Fruit fly (Drosophila melanogaster) whole organism: ENCODE results near the gene Pde1c.

Experiments
- CG8478 ChIP-seq: fragments of >200 bp; optimal IDR thresholded peaks from 2 replicates; lab custom pipeline; 2018; ENCODE audit warnings: inconsistent platforms
- Dll ChIP-seq: fragments of >200 bp; optimal IDR thresholded peaks from 2 replicates; lab custom pipeline; 2017
- EcR ChIP-seq, 2 experiments: fragments of >200 bp; optimal IDR thresholded peaks; 2 replicates each; lab custom pipeline; 2017; ENCODE audit warnings: missing biosample characterization in 2 of 2, missing genetic modification characterization in 2 of 2, missing genetic modification reagents in 2 of 2
- pan ChIP-seq: fragments of >200 bp; optimal IDR thresholded peaks from 2 replicates; lab custom pipeline; 2017
- psq ChIP-seq: fragments of >200 bp; optimal IDR thresholded peaks from 2 replicates; lab custom pipeline; 2017

DNA sequence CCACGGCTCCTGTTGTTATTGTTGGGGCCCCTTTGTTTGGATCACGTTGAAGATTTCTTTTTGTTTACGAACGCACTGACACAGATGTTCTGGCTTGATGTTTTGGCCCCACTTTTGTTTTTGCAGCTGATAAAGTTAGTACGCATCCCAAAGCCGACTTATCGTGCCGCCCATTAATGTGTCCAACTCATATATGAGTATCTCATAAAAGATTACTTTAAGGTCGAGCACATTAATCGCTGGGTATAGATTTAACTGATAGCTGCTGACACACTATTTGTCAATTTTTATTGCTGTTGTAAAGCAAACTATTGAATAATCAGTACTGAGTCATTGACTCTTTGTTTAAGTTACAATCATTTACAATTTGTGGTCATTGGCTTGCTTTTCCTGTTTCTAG, 14.5 kb upstream of the Pde1c start:
- TF ChIP-seq pan (lab: Kevin White, UChicago) (no peak), Dll (lab: Kevin White, UChicago) (no peak), CG8478 (no peak), psq (lab: Kevin White, UChicago) (no peak), EcR (GFP tag; optimal IDR thresholded peaks at IDR 0.05; lab: Kevin White, UChicago) (no peak)
